Fruit fly (Drosophila melanogaster) whole organism, embryonic: ENCODE data around the gene CG4953.

Experiments
- CG10209 ChIP-seq: fragments of 200-800 bp; sonication (Bioruptor generic); optimal IDR thresholded peaks from 3 replicates; lab custom pipeline; 2017; ENCODE audit warnings: missing biosample characterization, mild to moderate bottlenecking, missing genetic modification characterization, missing genetic modification reagents
- CG10274 ChIP-seq: fragments of 200-800 bp; sonication (Bioruptor generic); optimal IDR thresholded peaks from 3 replicates; lab custom pipeline; 2017; ENCODE audit warnings: missing biosample characterization, mild to moderate bottlenecking, missing genetic modification characterization
- CG11398 ChIP-seq: fragments of 200-800 bp; sonication (Bioruptor generic); optimal IDR thresholded peaks from 2 replicates; lab custom pipeline; 2016; ENCODE audit warnings: missing biosample characterization, missing genetic modification characterization
- CG12299 ChIP-seq: fragments of 200-800 bp; sonication (Bioruptor generic); optimal IDR thresholded peaks from 2 replicates; lab custom pipeline; 2018; ENCODE audit warnings: missing biosample characterization, mild to moderate bottlenecking, missing genetic modification characterization
- CG13775 ChIP-seq: fragments of 200-800 bp; sonication (Bioruptor generic); optimal IDR thresholded peaks from 3 replicates; lab custom pipeline; 2017; ENCODE audit warnings: missing biosample characterization, mild to moderate bottlenecking, missing genetic modification characterization
- CG14050 ChIP-seq: fragments of 200-800 bp; sonication (Bioruptor generic); IDR thresholded peaks from 3 replicates; pipeline ENCODE4 v1.3.6; 2022; ENCODE audit warnings: missing biosample characterization, missing genetic modification characterization
- CG14441 ChIP-seq: fragments of 200-800 bp; sonication (Bioruptor generic); IDR thresholded peaks from 2 replicates; pipeline ENCODE4 v1.3.6; 2022; ENCODE audit warnings: missing biosample characterization, missing genetic modification characterization
- CG1529 ChIP-seq: fragments of 200-800 bp; sonication (Bioruptor generic); optimal IDR thresholded peaks from 3 replicates; lab custom pipeline; 2018; ENCODE audit warnings: missing biosample characterization, missing genetic modification characterization
- CG15601 ChIP-seq: fragments of 200-800 bp; sonication (Bioruptor generic); optimal IDR thresholded peaks from 3 replicates; lab custom pipeline; 2019; ENCODE audit warnings: missing biosample characterization, mild to moderate bottlenecking, missing genetic modification characterization, moderate library complexity
- CG2889 ChIP-seq: fragments of 200-800 bp; sonication (Bioruptor generic); IDR thresholded peaks from 3 replicates; pipeline ENCODE4 v1.3.6; 2022; ENCODE audit warnings: missing biosample characterization, missing genetic modification characterization
- CG30431 ChIP-seq: fragments of 200-800 bp; sonication (Bioruptor generic); optimal IDR thresholded peaks from 2 replicates; lab custom pipeline; 2017; ENCODE audit warnings: missing biosample characterization, missing genetic modification characterization
- CG33557 ChIP-seq: fragments of 200-800 bp; sonication (Bioruptor generic); optimal IDR thresholded peaks from 2 replicates; lab custom pipeline; 2019; ENCODE audit warnings: missing biosample characterization, mild to moderate bottlenecking, missing genetic modification characterization, moderate library complexity
- CG3838 ChIP-seq: fragments of 200-800 bp; sonication (Bioruptor generic); optimal IDR thresholded peaks from 3 replicates; lab custom pipeline; 2016; ENCODE audit warnings: missing biosample characterization, missing genetic modification characterization
- CG4360 ChIP-seq: fragments of 200-800 bp; sonication (Bioruptor generic); IDR thresholded peaks from 2 replicates; pipeline ENCODE4 v1.3.6; 2022; ENCODE audit warnings: missing biosample characterization, missing genetic modification characterization
- CG4404 ChIP-seq: fragments of 200-800 bp; sonication (Bioruptor generic); IDR thresholded peaks from 2 replicates; pipeline ENCODE4 v1.3.6; 2022; ENCODE audit warnings: missing biosample characterization, missing genetic modification characterization
- CG4424 ChIP-seq: fragments of 200-800 bp; sonication (Bioruptor generic); optimal IDR thresholded peaks from 3 replicates; lab custom pipeline; 2016; ENCODE audit warnings: missing biosample characterization, missing genetic modification characterization
- CG6254 ChIP-seq: fragments of 200-800 bp; sonication (Bioruptor generic); optimal IDR thresholded peaks from 3 replicates; lab custom pipeline; 2017; ENCODE audit warnings: mild to moderate bottlenecking, missing biosample characterization, missing genetic modification reagents, missing genetic modification characterization
- CG6654 ChIP-seq: fragments of 200-800 bp; sonication (Bioruptor generic); optimal IDR thresholded peaks from 2 replicates; lab custom pipeline; 2017; ENCODE audit warnings: missing biosample characterization, mild to moderate bottlenecking, missing genetic modification characterization
- CG9215 ChIP-seq: fragments of 200-800 bp; sonication (Bioruptor generic); IDR thresholded peaks from 2 replicates; pipeline ENCODE4 v1.3.6; 2022; ENCODE audit warnings: missing biosample characterization, missing genetic modification characterization
- CG9932 ChIP-seq: fragments of 200-800 bp; sonication (Bioruptor generic); IDR thresholded peaks from 2 replicates; pipeline ENCODE4 v1.3.6; 2022; ENCODE audit warnings: missing biosample characterization, missing genetic modification characterization
- CTCF ChIP-seq: fragments of 200-800 bp; sonication (Bioruptor generic); optimal IDR thresholded peaks from 2 replicates; lab custom pipeline; 2017; ENCODE audit warnings: missing biosample characterization, mild to moderate bottlenecking, missing genetic modification characterization, moderate library complexity
- Dfd ChIP-seq, 2 experiments: fragments of >200 bp; optimal IDR thresholded peaks; 2 replicates each; lab custom pipeline; 2017; ENCODE audit warnings: missing biosample characterization in 2 of 2, missing genetic modification characterization in 2 of 2
- HLH4C ChIP-seq: fragments of 200-800 bp; sonication (Bioruptor generic); IDR thresholded peaks from 3 replicates; pipeline ENCODE4 v1.3.6; 2022; ENCODE audit warnings: missing biosample characterization, missing genetic modification characterization; ENCODE audit not compliant: partially characterized antibody
- HmgZ ChIP-seq: fragments of 200-800 bp; sonication (Bioruptor generic); optimal IDR thresholded peaks from 2 replicates; lab custom pipeline; 2018; ENCODE audit warnings: missing biosample characterization, mild to moderate bottlenecking, missing genetic modification characterization
- Hmx ChIP-seq: fragments of 200-800 bp; sonication (Bioruptor generic); optimal IDR thresholded peaks from 2 replicates; lab custom pipeline; 2016; ENCODE audit warnings: missing biosample characterization, missing genetic modification characterization
- Hr78 ChIP-seq, 2 experiments: fragments of 200-800 bp in 1 of 2; fragments of >200 bp in 1 of 2; sonication (Bioruptor generic) in 1 of 2; optimal IDR thresholded peaks; 2 replicates each; lab custom pipeline; 2017 to 2019; ENCODE audit warnings: missing biosample characterization in 2 of 2, missing genetic modification characterization in 2 of 2, mild to moderate bottlenecking in 1 of 2, moderate library complexity in 1 of 2
- Lim3 ChIP-seq: fragments of 200-800 bp; sonication (Bioruptor generic); IDR thresholded peaks from 2 replicates; pipeline ENCODE4 v1.3.6; 2022; ENCODE audit warnings: missing biosample characterization, missing genetic modification characterization
- Max ChIP-seq: fragments of 200-800 bp; sonication (Bioruptor generic); optimal IDR thresholded peaks from 2 replicates; lab custom pipeline; 2016; ENCODE audit warnings: missing biosample characterization, mild to moderate bottlenecking, missing genetic modification characterization
- Mrtf ChIP-seq: fragments of 200-800 bp; sonication (Bioruptor generic); IDR thresholded peaks from 3 replicates; pipeline ENCODE4 v1.3.6; 2022; ENCODE audit warnings: missing biosample characterization, missing genetic modification characterization
- NC2β ChIP-seq: fragments of 200-800 bp; sonication (Bioruptor generic); optimal IDR thresholded peaks from 2 replicates; lab custom pipeline; 2016; ENCODE audit warnings: missing biosample characterization, missing genetic modification characterization
- Opbp ChIP-seq: fragments of 200-800 bp; sonication (Bioruptor generic); IDR thresholded peaks from 3 replicates; pipeline ENCODE4 v1.3.6; 2022; ENCODE audit warnings: missing biosample characterization, missing genetic modification characterization; ENCODE audit not compliant: partially characterized antibody
- Ravus ChIP-seq: fragments of 200-800 bp; sonication (Bioruptor generic); IDR thresholded peaks from 2 replicates; pipeline ENCODE4 v1.3.6; 2022; ENCODE audit warnings: missing biosample characterization, missing genetic modification characterization
- Sin3A ChIP-seq: fragments of >200 bp; optimal IDR thresholded peaks from 2 replicates; lab custom pipeline; 2018
- Six4 ChIP-seq: fragments of 200-800 bp; sonication (Bioruptor generic); optimal IDR thresholded peaks from 2 replicates; lab custom pipeline; 2016; ENCODE audit warnings: missing biosample characterization, missing genetic modification characterization
- YL-1 ChIP-seq: fragments of 200-800 bp; sonication (Bioruptor generic); optimal IDR thresholded peaks from 3 replicates; lab custom pipeline; 2017; ENCODE audit warnings: missing biosample characterization, mild to moderate bottlenecking, missing genetic modification characterization
- ara ChIP-seq: fragments of 200-800 bp; sonication (Bioruptor generic); IDR thresholded peaks from 2 replicates; pipeline ENCODE4 v1.3.6; 2022; ENCODE audit warnings: missing biosample characterization, missing genetic modification characterization
- az2 ChIP-seq: fragments of 200-800 bp; sonication (Bioruptor generic); optimal IDR thresholded peaks from 3 replicates; lab custom pipeline; 2016; ENCODE audit warnings: missing biosample characterization, missing genetic modification characterization
- cad ChIP-seq: fragments of >200 bp; optimal IDR thresholded peaks from 2 replicates; lab custom pipeline; 2017; ENCODE audit warnings: missing biosample characterization, missing genetic modification characterization
- cwo ChIP-seq: fragments of 200-800 bp; sonication (Bioruptor generic); optimal IDR thresholded peaks from 3 replicates; lab custom pipeline; 2017; ENCODE audit warnings: missing biosample characterization, missing genetic modification characterization, mild to moderate bottlenecking, moderate library complexity, missing genetic modification reagents
- emc ChIP-seq: fragments of 200-800 bp; sonication (Bioruptor generic); optimal IDR thresholded peaks from 2 replicates; lab custom pipeline; 2016; ENCODE audit warnings: missing biosample characterization, missing genetic modification characterization
- oc ChIP-seq: fragments of 200-800 bp; sonication (Bioruptor generic); optimal IDR thresholded peaks from 2 replicates; lab custom pipeline; 2018; ENCODE audit warnings: missing biosample characterization, mild to moderate bottlenecking, missing genetic modification characterization, moderate library complexity
- p53 ChIP-seq: fragments of 200-800 bp; sonication (Bioruptor generic); optimal IDR thresholded peaks from 2 replicates; lab custom pipeline; 2016; ENCODE audit warnings: missing biosample characterization, missing genetic modification characterization
- pb ChIP-seq: fragments of 200-800 bp; sonication (Bioruptor generic); optimal IDR thresholded peaks from 3 replicates; lab custom pipeline; 2016; ENCODE audit warnings: missing biosample characterization, missing genetic modification characterization
- pfk ChIP-seq: fragments of 200-800 bp; sonication (Bioruptor generic); optimal IDR thresholded peaks from 2 replicates; lab custom pipeline; 2018; ENCODE audit warnings: missing biosample characterization, mild to moderate bottlenecking, missing genetic modification characterization, moderate library complexity
- prd ChIP-seq, 3 experiments: fragments of >200 bp in 2 of 3; fragments of 200-800 bp in 1 of 3; sonication (Bioruptor generic) in 1 of 3; optimal IDR thresholded peaks in 2 of 3; IDR thresholded peaks in 1 of 3; 2 replicates in 2 of 3; 3 replicates in 1 of 3; pipeline versions ENCODE4 v1.3.6 to Lab custom; 2017 to 2022; ENCODE audit warnings: missing biosample characterization in 1 of 3, missing genetic modification characterization in 1 of 3
- sens-2 ChIP-seq: fragments of 200-800 bp; sonication (Bioruptor generic); IDR thresholded peaks from 2 replicates; pipeline ENCODE4 v1.3.6; 2022; ENCODE audit warnings: missing biosample characterization, missing genetic modification characterization
- sima ChIP-seq: fragments of 200-800 bp; sonication (Bioruptor generic); optimal IDR thresholded peaks from 2 replicates; lab custom pipeline; 2016; ENCODE audit warnings: missing biosample characterization, missing genetic modification characterization
- slp2 ChIP-seq: fragments of 200-800 bp; sonication (Bioruptor generic); optimal IDR thresholded peaks from 2 replicates; lab custom pipeline; 2016; ENCODE audit warnings: missing biosample characterization, missing genetic modification characterization
- so ChIP-seq: fragments of 200-800 bp; sonication (Bioruptor generic); IDR thresholded peaks from 3 replicates; pipeline ENCODE4 v1.3.6; 2022; ENCODE audit warnings: missing biosample characterization, missing genetic modification characterization
- tgo ChIP-seq: fragments of 200-800 bp; sonication (Bioruptor generic); IDR thresholded peaks from 3 replicates; pipeline ENCODE4 v1.3.6; 2022; ENCODE audit warnings: missing biosample characterization, missing genetic modification characterization

The CG4953 gene

DNA sequence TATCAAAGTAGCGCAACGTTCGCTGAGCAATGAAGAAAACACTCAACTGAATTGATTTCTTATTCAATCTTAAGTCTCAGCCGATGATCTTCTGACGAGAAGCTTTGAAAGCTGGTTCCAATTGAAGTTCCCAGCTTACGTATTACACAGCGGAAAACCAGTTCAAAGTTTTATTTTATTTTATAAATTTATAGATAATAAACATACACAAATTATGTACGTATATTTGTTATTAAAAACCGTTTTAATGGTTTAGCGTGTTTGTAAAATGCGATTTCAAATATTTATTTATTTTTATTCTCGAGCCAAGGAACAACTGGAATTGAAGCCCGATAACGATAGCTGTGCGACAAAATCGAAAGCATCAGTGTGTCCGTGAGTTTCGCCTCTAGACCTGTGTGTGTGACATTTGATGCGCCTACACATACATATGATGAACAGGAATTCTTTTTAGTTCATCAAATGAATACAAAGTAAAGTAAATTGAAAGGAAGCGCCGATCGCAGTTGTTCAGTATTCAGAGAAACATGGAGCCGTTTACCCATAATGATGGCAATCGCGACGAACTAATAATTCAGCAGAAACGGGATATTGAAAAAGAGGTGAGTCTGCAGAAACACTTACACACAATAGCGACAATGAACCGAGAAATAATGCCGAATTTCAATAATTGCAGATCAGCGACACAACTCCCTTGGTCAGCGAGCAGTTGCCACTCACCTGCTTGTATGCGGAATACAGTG is 40.2 kb downstream of the CG4953 start, which contains the start of the genes CG5390 and CG4968 (continued):
- TF ChIP-seq CG11398 (GFP tag; lab: Kevin White, UChicago) (no peak), CG10274 (GFP tag; lab: Kevin White, UChicago) (peak; percentile 10), ara (GFP tag; lab: Robert Waterston, UW) (no peak), CG1529 (peak; percentile 41), Max (peak; percentile 50), CG9932 (peak; percentile 79), CG2889 (GFP tag; lab: Robert Waterston, UW) (no peak), HmgZ (tag; lab: Kevin White, UChicago) (peak; percentile 68), pfk (GFP tag; lab: Kevin White, UChicago) (peak; percentile 94), CG14050 (GFP tag; lab: Robert Waterston, UW) (peak; percentile 30; the same call in 1 of the 3 replicates), cwo (no peak), Six4 (GFP tag; lab: Kevin White, UChicago) (peak; percentile 18), HLH4C (GFP tag; lab: Robert Waterston, UW) (peak; percentile 48; the same call in 1 of the 3 replicates), cad (GFP tag; lab: Kevin White, UChicago) (no peak), sima (GFP tag; lab: Kevin White, UChicago) (no peak), CG3838 (GFP tag; lab: Kevin White, UChicago) (no peak), CG6654 (GFP tag; lab: Kevin White, UChicago) (no peak), CG15601 (tag; lab: Kevin White, UChicago) (peak; percentile 87), Sin3A (lab: Kevin White, UChicago) (no peak), CG10209 (peak; percentile 59), sens-2 (GFP tag; lab: Robert Waterston, UW) (no peak), emc (GFP tag; lab: Kevin White, UChicago) (no peak), CG4404 (GFP tag; lab: Robert Waterston, UW) (no peak), Opbp (GFP tag; lab: Robert Waterston, UW) (0 out of 3 replicates have a peak, but pooled peaks have one; percentile 24), p53 (no peak), so (GFP tag; lab: Robert Waterston, UW) (peak; percentile 57; the same call in 1 of the 3 replicates), CG14441 (GFP tag; lab: Robert Waterston, UW) (peak; percentile 28; the same call in 1 of the 2 replicates), CG12299 (peak; percentile 73), CG33557 (GFP tag; lab: Kevin White, UChicago) (peak; percentile 32), pb (no peak), tgo (GFP tag; lab: Robert Waterston, UW) (peak; percentile 45; the same call in 1 of the 3 replicates), YL-1 (GFP tag; lab: Kevin White, UChicago) (peak; percentile 85), Hr78 (GFP tag; optimal IDR thresholded peaks at IDR 0.05; lab: Kevin White, UChicago) (peak in 1 of 2 experiments; percentile 20), NC2β (GFP tag; lab: Kevin White, UChicago) (no peak), CG9215 (no peak), Ravus (no peak), oc (tag; lab: Kevin White, UChicago) (no peak), Lim3 (GFP tag; lab: Robert Waterston, UW) (no peak), Hmx (GFP tag; lab: Kevin White, UChicago) (no peak), slp2 (GFP tag; lab: Kevin White, UChicago) (no peak), CTCF (peak; percentile 12), az2 (GFP tag; lab: Kevin White, UChicago) (peak; percentile 54), CG13775 (GFP tag; lab: Kevin White, UChicago) (peak; percentile 55), Mrtf (GFP tag; lab: Robert Waterston, UW) (no peak; the same call in 2 of the 3 replicates), Dfd (GFP tag; optimal IDR thresholded peaks at IDR 0.05; lab: Kevin White, UChicago) (no peak), CG6254 (GFP tag; lab: Kevin White, UChicago) (peak; percentile 59), CG4360 (no peak), prd (optimal IDR thresholded peaks at IDR 0.05; lab: Kevin White, UChicago) (no peak), prd (GFP tag; IDR thresholded peaks at IDR 0.05; lab: Robert Waterston, UW) (no peak), CG4424 (GFP tag; lab: Kevin White, UChicago) (peak; percentile 57), CG30431 (no peak)
